Worm (Caenorhabditis elegans): ENCODE measurements around the gene T28D6.4.

DNA sequence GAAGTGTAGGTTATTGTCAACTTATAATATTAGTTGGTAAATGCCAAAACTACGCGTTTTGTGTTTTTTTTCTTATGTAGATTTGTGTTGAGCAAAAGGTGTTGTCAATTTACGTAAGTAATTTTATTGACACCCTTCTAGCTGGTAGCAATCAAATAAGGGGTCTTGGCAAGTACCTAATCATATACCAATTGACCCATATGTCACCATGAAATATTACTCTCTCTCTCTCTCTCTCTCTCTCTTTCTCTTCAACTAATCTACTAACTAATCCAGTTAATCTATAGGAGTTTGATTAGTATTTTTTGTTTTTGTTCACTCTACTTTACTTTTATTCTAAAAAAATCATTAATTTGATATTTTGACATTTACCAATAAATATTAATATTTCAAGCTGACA lies 834 bp upstream of the T28D6.4 start:
- TF ChIP-seq nhr-12 (tag; optimal IDR thresholded peaks at IDR 0.05) = no peak
- no peak for TF ChIP-seq ceh-16 (tag; optimal IDR thresholded peaks at IDR 0.05)
- no peak for TF ChIP-seq nhr-11 (tag; optimal IDR thresholded peaks at IDR 0.05)
- no peak for TF ChIP-seq mdl-1 (tag; optimal IDR thresholded peaks at IDR 0.05)
- no peak for TF ChIP-seq nhr-77 (tag; optimal IDR thresholded peaks at IDR 0.05)
- TF ChIP-seq unc-55 (GFP tag; optimal IDR thresholded peaks at IDR 0.05) = no peak
- TF ChIP-seq crh-2 (tag; optimal IDR thresholded peaks at IDR 0.05) = no peak
- TF ChIP-seq skn-1 (tag; optimal IDR thresholded peaks at IDR 0.05) = no peak
